Worm (Caenorhabditis elegans) whole organism, L1 larva: ENCODE data around the gene R11G11.16.

ENCODE experiments used
- ceh-8 ChIP-seq: fragments of 200-800 bp; sonication (Bioruptor generic); optimal IDR thresholded peaks from 2 replicates; lab custom pipeline; 2018; ENCODE audit warnings: mild to moderate bottlenecking, missing genetic modification characterization, moderate library complexity, missing compliant biosample characterization
- efl-1 ChIP-seq, 4 experiments: fragments of 150-350 bp; optimal IDR thresholded peaks in 3 of 4; peaks in 1 of 4; 1 replicate in 1 of 4; 2 replicates in 3 of 4; lab custom pipeline; 2014; ENCODE audit warnings: missing biosample characterization in 2 of 4, missing genetic modification characterization in 2 of 4, missing genetic modification reagents in 2 of 4
- fkh-10 ChIP-seq: sonication (generic microtip); optimal IDR thresholded peaks from 2 replicates; lab custom pipeline; 2017; ENCODE audit warnings: missing biosample characterization, missing genetic modification reagents, missing genetic modification characterization
- lin-35 ChIP-seq, 2 experiments: fragments of 150-350 bp; optimal IDR thresholded peaks; 2 replicates each; lab custom pipeline; 2014; ENCODE audit warnings: missing biosample characterization in 2 of 2, missing genetic modification characterization in 2 of 2, missing genetic modification reagents in 2 of 2
- nhr-20 ChIP-seq: sonication (generic microtip); optimal IDR thresholded peaks from 2 replicates; lab custom pipeline; 2016; ENCODE audit warnings: mild to moderate bottlenecking, missing genetic modification characterization, missing compliant biosample characterization
- nhr-28 ChIP-seq: fragments of 150-350 bp; optimal IDR thresholded peaks from 2 replicates; lab custom pipeline; 2014; ENCODE audit warnings: missing biosample characterization, missing genetic modification characterization
- skn-1 ChIP-seq: fragments of 150-350 bp; optimal IDR thresholded peaks from 2 replicates; lab custom pipeline; 2014; ENCODE audit warnings: missing biosample characterization, missing genetic modification characterization
- ztf-11 ChIP-seq, 2 experiments: sonication (generic microtip); optimal IDR thresholded peaks; 2 replicates each; lab custom pipeline; 2016 to 2017; ENCODE audit warnings: missing genetic modification characterization in 2 of 2, missing biosample characterization in 1 of 2, missing compliant biosample characterization in 1 of 2

ce11 chrV:565984-566383 is 41.0 kb upstream of the R11G11.16 start, which contains the start of gene sri-73:
- TF ChIP-seq ztf-11 (tag; optimal IDR thresholded peaks at IDR 0.05; lab: Kevin White, UChicago) (no peak), efl-1 (optimal IDR thresholded peaks at IDR 0.05; lab: Kevin White, UChicago) (no peak), efl-1 (GFP tag; optimal IDR thresholded peaks at IDR 0.05 in 1 of 2; lab: Kevin White, UChicago) (no peak), lin-35 (GFP tag; optimal IDR thresholded peaks at IDR 0.05; lab: Kevin White, UChicago) (no peak), ceh-8 (GFP tag; lab: Kevin White, UChicago) (no peak), fkh-10 (GFP tag; lab: Kevin White, UChicago) (no peak), nhr-20 (tag; lab: Kevin White, UChicago) (no peak), skn-1 (tag; lab: Kevin White, UChicago) (no peak), nhr-28 (tag; lab: Kevin White, UChicago) (no peak)
